Fruit fly (Drosophila melanogaster) whole organism, prepupa: ENCODE measurements around the gene CG31871.

Experiments
- Blimp-1 ChIP-seq: fragments of 200-800 bp; sonication (Bioruptor generic); optimal IDR thresholded peaks from 3 replicates; lab custom pipeline; 2017; ENCODE audit warnings: missing biosample characterization, missing genetic modification characterization, mild to moderate bottlenecking, moderate library complexity, missing genetic modification reagents
- CG10631 ChIP-seq: fragments of 200-800 bp; sonication (Bioruptor generic); optimal IDR thresholded peaks from 2 replicates; lab custom pipeline; 2016; ENCODE audit warnings: missing biosample characterization, missing genetic modification characterization
- CG15336 ChIP-seq: fragments of 200-800 bp; sonication (Bioruptor generic); IDR thresholded peaks from 2 replicates; pipeline ENCODE4 v1.3.6; 2022; ENCODE audit warnings: missing biosample characterization, missing genetic modification characterization
- CG32006 ChIP-seq: fragments of 200-800 bp; sonication (Bioruptor generic); optimal IDR thresholded peaks from 3 replicates; lab custom pipeline; 2017; ENCODE audit warnings: missing biosample characterization, mild to moderate bottlenecking, missing genetic modification characterization
- CG34406 ChIP-seq: fragments of 200-800 bp; sonication (Bioruptor generic); optimal IDR thresholded peaks from 3 replicates; lab custom pipeline; 2016; ENCODE audit warnings: missing biosample characterization, missing genetic modification characterization
- CG3919 ChIP-seq: fragments of 200-800 bp; sonication (Bioruptor generic); optimal IDR thresholded peaks from 3 replicates; lab custom pipeline; 2016; ENCODE audit warnings: missing biosample characterization, missing genetic modification characterization
- CG6163 ChIP-seq: fragments of 200-800 bp; sonication (Bioruptor generic); IDR thresholded peaks from 3 replicates; pipeline ENCODE4 v1.3.6; 2022; ENCODE audit warnings: missing biosample characterization, missing genetic modification characterization
- CG6276 ChIP-seq: fragments of 200-800 bp; sonication (Bioruptor generic); optimal IDR thresholded peaks from 2 replicates; lab custom pipeline; 2017; ENCODE audit warnings: missing biosample characterization, mild to moderate bottlenecking, missing genetic modification characterization
- CG6808 ChIP-seq: fragments of 200-800 bp; sonication (Bioruptor generic); optimal IDR thresholded peaks from 3 replicates; lab custom pipeline; 2017; ENCODE audit warnings: missing biosample characterization, missing genetic modification characterization, mild to moderate bottlenecking, moderate library complexity, missing genetic modification reagents
- CG7368 ChIP-seq: fragments of 200-800 bp; sonication (Bioruptor generic); optimal IDR thresholded peaks from 3 replicates; lab custom pipeline; 2016; ENCODE audit warnings: missing biosample characterization, missing genetic modification characterization
- CG8119 ChIP-seq: fragments of 200-800 bp; sonication (Bioruptor generic); IDR thresholded peaks from 3 replicates; pipeline ENCODE4 v1.3.6; 2022; ENCODE audit warnings: missing biosample characterization, missing genetic modification characterization
- CG9139 ChIP-seq: fragments of 200-800 bp; sonication (Bioruptor generic); optimal IDR thresholded peaks from 3 replicates; lab custom pipeline; 2017; ENCODE audit warnings: missing biosample characterization, mild to moderate bottlenecking, missing genetic modification characterization
- Eip75B ChIP-seq: fragments of 200-800 bp; sonication (Bioruptor generic); optimal IDR thresholded peaks from 3 replicates; lab custom pipeline; 2016; ENCODE audit warnings: missing biosample characterization, missing genetic modification characterization
- Eip93F ChIP-seq: fragments of 200-800 bp; sonication (Bioruptor generic); optimal IDR thresholded peaks from 2 replicates; lab custom pipeline; 2016; ENCODE audit warnings: missing biosample characterization, mild to moderate bottlenecking, missing genetic modification characterization
- Ets21C ChIP-seq: fragments of 200-800 bp; sonication (Bioruptor generic); optimal IDR thresholded peaks from 3 replicates; lab custom pipeline; 2016; ENCODE audit warnings: missing biosample characterization, missing genetic modification characterization
- Ets96B ChIP-seq: fragments of 200-800 bp; optimal IDR thresholded peaks from 2 replicates; lab custom pipeline; 2019; ENCODE audit warnings: missing biosample characterization, mild to moderate bottlenecking, missing genetic modification characterization, moderate library complexity
- Gug ChIP-seq: fragments of 200-800 bp; sonication (Bioruptor generic); IDR thresholded peaks from 2 replicates; pipeline ENCODE4 v1.3.6; 2022; ENCODE audit warnings: missing biosample characterization, missing genetic modification characterization
- Hr38 ChIP-seq: sonication (Bioruptor generic); optimal IDR thresholded peaks from 2 replicates; lab custom pipeline; 2016; ENCODE audit warnings: missing biosample characterization, missing genetic modification characterization
- Hr39 ChIP-seq: fragments of 200-800 bp; sonication (Bioruptor generic); optimal IDR thresholded peaks from 2 replicates; lab custom pipeline; 2016; ENCODE audit warnings: missing biosample characterization, missing genetic modification characterization
- Met ChIP-seq: fragments of 200-800 bp; sonication (Bioruptor generic); optimal IDR thresholded peaks from 3 replicates; lab custom pipeline; 2016; ENCODE audit warnings: missing biosample characterization, missing genetic modification characterization
- Sox102F ChIP-seq: fragments of 200-800 bp; sonication (Bioruptor generic); optimal IDR thresholded peaks from 2 replicates; lab custom pipeline; 2016; ENCODE audit warnings: missing biosample characterization, mild to moderate bottlenecking, missing genetic modification characterization
- achi ChIP-seq: fragments of 200-800 bp; sonication (Bioruptor generic); optimal IDR thresholded peaks from 3 replicates; lab custom pipeline; 2016; ENCODE audit warnings: missing biosample characterization, missing genetic modification characterization
- acj6 ChIP-seq: fragments of 200-800 bp; sonication (Bioruptor generic); optimal IDR thresholded peaks from 3 replicates; lab custom pipeline; 2016; ENCODE audit warnings: missing biosample characterization, missing genetic modification characterization
- dac ChIP-seq: fragments of 200-800 bp; sonication (Bioruptor generic); optimal IDR thresholded peaks from 2 replicates; lab custom pipeline; 2017; ENCODE audit warnings: missing biosample characterization, mild to moderate bottlenecking, missing genetic modification characterization
- dsx ChIP-seq: fragments of 200-800 bp; optimal IDR thresholded peaks from 3 replicates; lab custom pipeline; 2019; ENCODE audit warnings: missing biosample characterization, mild to moderate bottlenecking, missing genetic modification characterization, moderate library complexity; ENCODE audit not compliant: poor library complexity, severe bottlenecking
- eg ChIP-seq: fragments of 200-800 bp; sonication (Bioruptor generic); IDR thresholded peaks from 3 replicates; pipeline ENCODE4 v1.3.6; 2022; ENCODE audit warnings: missing biosample characterization, missing genetic modification characterization
- fd85E ChIP-seq: fragments of 200-800 bp; sonication (Bioruptor generic); optimal IDR thresholded peaks from 3 replicates; lab custom pipeline; 2016; ENCODE audit warnings: missing biosample characterization, missing genetic modification characterization
- fkh ChIP-seq: fragments of 200-800 bp; sonication (Bioruptor generic); optimal IDR thresholded peaks from 3 replicates; lab custom pipeline; 2017; ENCODE audit warnings: missing biosample characterization, mild to moderate bottlenecking, missing genetic modification characterization, moderate library complexity
- net ChIP-seq: fragments of 200-800 bp; sonication (Bioruptor generic); optimal IDR thresholded peaks from 3 replicates; lab custom pipeline; 2016; ENCODE audit warnings: missing biosample characterization, missing genetic modification characterization
- pdm3 ChIP-seq: fragments of 200-800 bp; sonication (Bioruptor generic); optimal IDR thresholded peaks from 3 replicates; lab custom pipeline; 2016; ENCODE audit warnings: missing biosample characterization, missing genetic modification characterization
- salr ChIP-seq, 2 experiments: fragments of 200-800 bp; sonication (Bioruptor generic); optimal IDR thresholded peaks; 3 replicates each; lab custom pipeline; 2016 to 2018; ENCODE audit warnings: missing biosample characterization in 2 of 2, missing genetic modification characterization in 2 of 2, mild to moderate bottlenecking in 1 of 2
- spab ChIP-seq: fragments of 200-800 bp; sonication (Bioruptor generic); optimal IDR thresholded peaks from 2 replicates; lab custom pipeline; 2017; ENCODE audit warnings: missing biosample characterization, mild to moderate bottlenecking, missing genetic modification characterization, missing genetic modification reagents
- ss ChIP-seq, 2 experiments: fragments of 200-800 bp; sonication (Bioruptor generic); optimal IDR thresholded peaks; 2 replicates in 1 of 2; 3 replicates in 1 of 2; lab custom pipeline; 2017 to 2018; ENCODE audit warnings: mild to moderate bottlenecking in 2 of 2, missing biosample characterization in 2 of 2, missing genetic modification characterization in 2 of 2, moderate library complexity in 1 of 2
- svp ChIP-seq: fragments of 200-800 bp; sonication (Bioruptor generic); peaks from one replicate; lab custom pipeline; 2016; ENCODE audit warnings: missing biosample characterization, missing genetic modification characterization

Gene CG31871

DNA sequence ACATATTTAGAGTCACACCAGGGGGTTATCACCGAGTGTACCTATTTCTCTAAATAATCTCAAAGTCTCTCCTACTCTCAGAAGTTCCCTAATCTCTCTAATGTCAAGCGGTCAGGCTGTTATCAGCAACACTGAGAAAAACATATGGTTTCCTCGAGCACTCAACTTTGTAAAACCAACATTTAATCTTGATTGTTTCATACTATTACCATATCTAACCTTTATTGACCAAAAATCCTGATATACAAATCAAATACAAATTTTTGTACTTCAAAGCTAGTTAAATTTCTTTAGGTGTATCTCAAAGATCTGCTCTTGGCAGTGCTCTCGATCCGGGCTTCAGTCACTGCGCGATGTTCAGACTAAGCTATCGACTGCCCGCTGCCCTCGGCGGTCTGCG lies 41.4 kb downstream of the CG31871 start, which contains the start of gene CG6415 (continued):
- TF ChIP-seq CG8119 (GFP tag; lab: Robert Waterston, UW) (peak; percentile 63; the same call in 2 of the 3 replicates), pdm3 (GFP tag; lab: Kevin White, UChicago) (peak; percentile 48), dac (peak; percentile 5), CG32006 (GFP tag; lab: Kevin White, UChicago) (peak; percentile 80), CG6808 (GFP tag; lab: Kevin White, UChicago) (no peak), ss (GFP tag; optimal IDR thresholded peaks at IDR 0.05; lab: Kevin White, UChicago) (no peak), Met (GFP tag; lab: Kevin White, UChicago) (peak; percentile 34), achi (GFP tag; lab: Kevin White, UChicago) (no peak), Gug (GFP tag; lab: Robert Waterston, UW) (peak; percentile 78), Ets96B (tag; lab: Kevin White, UChicago) (no peak), Hr38 (GFP tag; lab: Kevin White, UChicago) (no peak), Hr39 (peak; percentile 22)

DNA sequence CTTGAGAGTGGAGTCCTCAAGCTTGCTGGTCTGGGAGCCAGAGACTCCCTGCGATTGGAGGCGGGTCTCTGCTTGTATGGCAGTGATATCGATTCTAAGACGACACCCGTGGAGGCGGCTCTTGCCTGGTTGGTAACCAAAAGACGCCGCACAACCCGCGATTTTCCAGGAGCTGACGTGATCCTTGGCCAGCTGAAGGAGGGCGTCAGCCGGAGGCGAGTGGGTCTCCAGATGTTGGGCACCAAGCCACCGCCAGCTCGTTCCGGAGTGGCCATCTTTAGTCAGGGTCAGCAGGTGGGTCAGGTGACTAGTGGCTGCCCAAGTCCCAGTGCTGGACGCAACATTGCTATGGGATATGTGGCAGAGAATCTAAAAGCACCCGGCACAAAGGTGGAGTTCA lies 42.5 kb downstream of the CG31871 start:
- TF ChIP-seq Eip75B (GFP tag; lab: Kevin White, UChicago) (no peak), Ets21C (GFP tag; lab: Kevin White, UChicago) (no peak), Sox102F (GFP tag; lab: Kevin White, UChicago) (no peak)

DNA sequence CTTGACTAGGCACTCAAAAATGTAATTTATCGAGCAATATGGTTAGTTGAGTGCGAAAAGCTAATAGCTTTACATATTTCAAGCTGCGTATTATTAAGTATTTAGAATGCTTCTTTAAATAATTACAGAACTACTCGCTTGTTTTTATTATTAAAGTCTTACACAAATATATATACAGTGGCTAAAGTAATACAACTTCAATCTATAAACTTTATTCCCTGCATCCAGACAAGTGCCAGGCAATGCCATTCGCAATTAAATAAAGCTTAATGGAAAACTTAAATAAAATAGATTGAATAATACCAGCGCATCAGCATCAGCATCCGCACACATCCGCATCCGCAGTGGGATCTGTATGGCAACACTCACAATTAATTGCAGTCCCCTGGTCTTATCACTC lies 44.4 kb downstream of the CG31871 start:
- TF ChIP-seq svp (GFP tag; lab: Kevin White, UChicago): peak; percentile 63
- TF ChIP-seq net: no peak
- TF ChIP-seq CG8119 (GFP tag; lab: Robert Waterston, UW): no peak
- no peak for TF ChIP-seq dsx (GFP tag; lab: Kevin White, UChicago)

DNA sequence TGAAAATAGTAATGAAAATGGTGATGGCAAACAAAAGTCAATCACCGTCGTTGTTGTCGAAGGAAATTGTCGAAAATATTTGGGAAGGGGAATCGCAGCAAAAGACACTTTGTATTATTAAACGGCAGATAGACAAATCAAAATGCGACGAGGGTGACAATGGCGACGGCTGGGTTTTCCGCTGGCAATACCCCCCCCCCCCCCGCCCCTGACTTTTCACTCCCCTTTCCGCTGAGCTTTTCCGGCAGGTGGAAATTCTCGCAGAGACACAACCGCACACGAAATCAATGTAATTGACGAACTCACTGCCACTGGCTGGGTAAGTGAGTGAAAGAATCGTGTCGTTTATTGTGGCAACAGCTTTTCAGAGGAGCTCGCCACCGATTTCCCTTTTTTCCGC lies 46.2 kb downstream of the CG31871 start:
- TF ChIP-seq Eip93F (GFP tag; lab: Kevin White, UChicago): no peak
- no peak for TF ChIP-seq CG32006 (GFP tag; lab: Kevin White, UChicago)
- TF ChIP-seq salr (GFP tag; optimal IDR thresholded peaks at IDR 0.05; lab: Kevin White, UChicago): no peak
- TF ChIP-seq CG6276 (GFP tag; lab: Kevin White, UChicago): no peak
- TF ChIP-seq CG3919 (GFP tag; lab: Kevin White, UChicago): no peak
- no peak for TF ChIP-seq net
- TF ChIP-seq Sox102F (GFP tag; lab: Kevin White, UChicago): no peak
- TF ChIP-seq Ets21C (GFP tag; lab: Kevin White, UChicago): no peak

DNA sequence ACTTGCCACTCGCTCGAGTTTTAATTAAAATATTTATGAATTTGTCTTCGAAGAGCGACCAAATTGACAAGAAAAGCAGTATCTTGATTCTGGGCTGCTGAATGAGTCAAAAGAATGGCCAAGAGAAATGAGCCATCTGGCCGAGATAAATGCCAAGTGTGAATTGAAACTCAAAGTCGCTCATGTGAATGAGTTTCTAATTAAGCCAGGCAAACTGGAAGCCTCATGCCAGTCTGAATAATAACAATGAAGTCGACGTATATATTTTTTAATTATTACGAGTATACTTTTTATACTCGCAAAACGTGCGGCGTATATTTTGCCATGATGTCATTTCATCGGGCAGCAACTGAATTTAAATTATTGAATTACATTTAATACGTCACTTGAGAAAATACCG lies 47.5 kb downstream of the CG31871 start, which contains the start of gene Lip2:
Gene Lip2 (minus strand): TSS at position 101 of the 400 bp plus-strand sequence.
- no peak for TF ChIP-seq Blimp-1
- TF ChIP-seq fkh (GFP tag; lab: Kevin White, UChicago): no peak
- no peak for TF ChIP-seq pdm3 (GFP tag; lab: Kevin White, UChicago)
- no peak for TF ChIP-seq salr (GFP tag; optimal IDR thresholded peaks at IDR 0.05; lab: Kevin White, UChicago)
- TF ChIP-seq eg (GFP tag; lab: Robert Waterston, UW): no peak
- no peak for TF ChIP-seq CG7368 (GFP tag; lab: Kevin White, UChicago)
- no peak for TF ChIP-seq dac
- no peak for TF ChIP-seq CG6808 (GFP tag; lab: Kevin White, UChicago)
- no peak for TF ChIP-seq acj6 (GFP tag; lab: Kevin White, UChicago)
- no peak for TF ChIP-seq spab
- TF ChIP-seq CG6163 (GFP tag; lab: Robert Waterston, UW): no peak
- no peak for TF ChIP-seq dsx (GFP tag; lab: Kevin White, UChicago)
- no peak for TF ChIP-seq fd85E (GFP tag; lab: Kevin White, UChicago)
- no peak for TF ChIP-seq CG9139 (GFP tag; lab: Kevin White, UChicago)
- no peak for TF ChIP-seq CG15336
- TF ChIP-seq CG10631 (GFP tag; lab: Kevin White, UChicago): no peak
- TF ChIP-seq CG34406 (GFP tag; lab: Kevin White, UChicago): no peak
- TF ChIP-seq Eip93F (GFP tag; lab: Kevin White, UChicago): no peak
